Fruit fly (Drosophila melanogaster): Measurements from ENCODE around the gene CG31730.
A peak's percentile ranks its signal among the peaks of the same experiment; 100 is the strongest.

Gene CG31730

dm6 chr2L:13286456-13286855, 26.9 kb upstream of the CG31730 start, which contains the start of the genes Drep4 and Uvrag (continued):
- TF ChIP-seq CG15514 (GFP tag; optimal IDR thresholded peaks at IDR 0.05): peak; percentile 46
- no peak for TF ChIP-seq eyg (GFP tag; optimal IDR thresholded peaks at IDR 0.05)
- no peak for TF ChIP-seq hb (GFP tag; IDR thresholded peaks at IDR 0.05; ENCODE audit: partially characterized antibody)
- TF ChIP-seq mld (GFP tag; IDR thresholded peaks at IDR 0.05; ENCODE audit: partially characterized antibody): no peak
- no peak for TF ChIP-seq run (tag; optimal IDR thresholded peaks at IDR 0.05)
- peak; percentile 80 for TF ChIP-seq CG13424 (tag; optimal IDR thresholded peaks at IDR 0.05)
- no peak for TF ChIP-seq zf30C (GFP tag; optimal IDR thresholded peaks at IDR 0.05)
- no peak for TF ChIP-seq CG8359 (GFP tag; optimal IDR thresholded peaks at IDR 0.05; ENCODE audit: borderline replicate concordance)
- TF ChIP-seq eve (GFP tag; optimal IDR thresholded peaks at IDR 0.05): no peak
- peak; percentile 18 for TF ChIP-seq D19B (GFP tag; optimal IDR thresholded peaks at IDR 0.05)
- TF ChIP-seq CG5953 (GFP tag; IDR thresholded peaks at IDR 0.05): no peak
- no peak for TF ChIP-seq CG12391 (tag; optimal IDR thresholded peaks at IDR 0.05)
- TF ChIP-seq dimm (GFP tag; IDR thresholded peaks at IDR 0.05): no peak
- no peak for TF ChIP-seq Gsc (GFP tag; IDR thresholded peaks at IDR 0.05)
- no peak for TF ChIP-seq CG31365 (tag; optimal IDR thresholded peaks at IDR 0.05)
- TF ChIP-seq shn (GFP tag; optimal IDR thresholded peaks at IDR 0.05): no peak
- no peak for TF ChIP-seq CG8944 (GFP tag; optimal IDR thresholded peaks at IDR 0.05)
- no peak for TF ChIP-seq CG4730 (GFP tag; IDR thresholded peaks at IDR 0.05)
- no peak for TF ChIP-seq ATbp (GFP tag; optimal IDR thresholded peaks at IDR 0.05)
- TF ChIP-seq Xrp1 (GFP tag; IDR thresholded peaks at IDR 0.05): peak; percentile 77
- no peak for TF ChIP-seq ems (GFP tag; optimal IDR thresholded peaks at IDR 0.05)
- no peak for TF ChIP-seq Atf3 (GFP tag; optimal IDR thresholded peaks at IDR 0.05)
- no peak for TF ChIP-seq CG18262 (tag; optimal IDR thresholded peaks at IDR 0.05)
- TF ChIP-seq psq (GFP tag; optimal IDR thresholded peaks at IDR 0.05): peak; percentile 44
- peak; percentile 33 for TF ChIP-seq Dip3 (GFP tag; optimal IDR thresholded peaks at IDR 0.05)
- no peak; the same call in 1 of the 2 replicates for TF ChIP-seq Adf1 (GFP tag; IDR thresholded peaks at IDR 0.05)
- TF ChIP-seq kni (GFP tag; optimal IDR thresholded peaks at IDR 0.05): no peak
- no peak for TF ChIP-seq maf-S (GFP tag; optimal IDR thresholded peaks at IDR 0.05)
- TF ChIP-seq CG12299 (tag; optimal IDR thresholded peaks at IDR 0.05): peak; percentile 59
- peak; percentile 63 for TF ChIP-seq Dek (tag; optimal IDR thresholded peaks at IDR 0.05)
- no peak for TF ChIP-seq CG6791 (GFP tag; IDR thresholded peaks at IDR 0.05; ENCODE audit: partially characterized antibody)
- TF ChIP-seq Gug (GFP tag; IDR thresholded peaks at IDR 0.05): no peak
- TF ChIP-seq gcm (GFP tag; optimal IDR thresholded peaks at IDR 0.05): no peak
- TF ChIP-seq HHEX (GFP tag; optimal IDR thresholded peaks at IDR 0.05): peak; percentile 33
- no peak for TF ChIP-seq CG3838 (GFP tag; optimal IDR thresholded peaks at IDR 0.05)
- TF ChIP-seq Antp (GFP tag; optimal IDR thresholded peaks at IDR 0.05): no peak
- TF ChIP-seq CG4282 (GFP tag; optimal IDR thresholded peaks at IDR 0.05): no peak
- no peak for TF ChIP-seq CG31441 (GFP tag; IDR thresholded peaks at IDR 0.05)
- no peak; the same call in 1 of the 2 replicates for TF ChIP-seq CG14441 (GFP tag; IDR thresholded peaks at IDR 0.05)
- no peak for TF ChIP-seq tap (tag; optimal IDR thresholded peaks at IDR 0.05)
- no peak for TF ChIP-seq ftz-f1 (GFP tag; optimal IDR thresholded peaks at IDR 0.05)
- no peak for TF ChIP-seq p53 (GFP tag; optimal IDR thresholded peaks at IDR 0.05)
- TF ChIP-seq ken (GFP tag; IDR thresholded peaks at IDR 0.05): 0 out of 3 replicates have a peak, but pooled peaks have one; percentile 34
- no peak for TF ChIP-seq Hr78 (GFP tag; optimal IDR thresholded peaks at IDR 0.05)
- no peak for TF ChIP-seq pita (GFP tag; optimal IDR thresholded peaks at IDR 0.05)
- TF ChIP-seq Lim3 (GFP tag; IDR thresholded peaks at IDR 0.05): no peak
- no peak for TF ChIP-seq CG9727 (GFP tag; optimal IDR thresholded peaks at IDR 0.05)
- TF ChIP-seq unpg (GFP tag; optimal IDR thresholded peaks at IDR 0.05): no peak
- peak; percentile 62 for TF ChIP-seq ttk (GFP tag; IDR thresholded peaks at IDR 0.05)
- TF ChIP-seq E2f1 (GFP tag; IDR thresholded peaks at IDR 0.05): no peak
- TF ChIP-seq repo (GFP tag; optimal IDR thresholded peaks at IDR 0.05): no peak
- peak; percentile 30 for TF ChIP-seq Max (GFP tag; optimal IDR thresholded peaks at IDR 0.05)

All from whole organism, embryonic.